Worm (Caenorhabditis elegans) whole organism, L2 larva: ENCODE measurements around the gene citk-2.

Source experiments
- C34F6.9 ChIP-seq: fragments of 150-350 bp; optimal IDR thresholded peaks from 2 replicates; lab custom pipeline; 2014; ENCODE audit warnings: missing biosample characterization, missing genetic modification characterization
- F13H6.1 ChIP-seq: sonication (generic microtip); optimal IDR thresholded peaks from 2 replicates; lab custom pipeline; 2016; ENCODE audit warnings: missing genetic modification characterization, missing compliant biosample characterization
- Y55F3AM.14 ChIP-seq: fragments of 200-800 bp; sonication (Bioruptor generic); optimal IDR thresholded peaks from 2 replicates; lab custom pipeline; 2018; ENCODE audit warnings: mild to moderate bottlenecking, missing genetic modification characterization, missing compliant biosample characterization
- alr-1 ChIP-seq: fragments of 150-350 bp; optimal IDR thresholded peaks from 2 replicates; lab custom pipeline; 2014; ENCODE audit warnings: missing biosample characterization, missing genetic modification characterization
- aly-2 ChIP-seq: fragments of 150-350 bp; optimal IDR thresholded peaks from 2 replicates; lab custom pipeline; 2014; ENCODE audit warnings: missing biosample characterization, missing genetic modification characterization
- ama-1 ChIP-seq: fragments of 150-350 bp; optimal IDR thresholded peaks from 2 replicates; lab custom pipeline; 2018; ENCODE audit warnings: inconsistent platforms
- blmp-1 ChIP-seq: sonication (generic microtip); optimal IDR thresholded peaks from 2 replicates; lab custom pipeline; 2017; ENCODE audit warnings: missing genetic modification characterization, mild to moderate bottlenecking, missing compliant biosample characterization, antibody characterized with exemption, moderate library complexity; ENCODE audit not compliant: insufficient read depth
- ceh-82 ChIP-seq: fragments of 150-350 bp; optimal IDR thresholded peaks from 2 replicates; lab custom pipeline; 2014; ENCODE audit warnings: missing biosample characterization, missing genetic modification characterization
- crh-2 ChIP-seq: sonication (generic microtip); optimal IDR thresholded peaks from 2 replicates; lab custom pipeline; 2017; ENCODE audit warnings: missing biosample characterization, missing genetic modification characterization
- dmd-4 ChIP-seq: sonication (generic microtip); optimal IDR thresholded peaks from 2 replicates; lab custom pipeline; 2017; ENCODE audit warnings: missing biosample characterization, missing genetic modification characterization
- egl-27 ChIP-seq: sonication (generic microtip); optimal IDR thresholded peaks from 3 replicates; lab custom pipeline; 2017; ENCODE audit warnings: missing biosample characterization, missing genetic modification reagents, missing genetic modification characterization
- elt-1 ChIP-seq: fragments of 150-350 bp; optimal IDR thresholded peaks from 2 replicates; lab custom pipeline; 2014; ENCODE audit warnings: missing biosample characterization, missing genetic modification characterization
- fos-1 ChIP-seq: fragments of 150-350 bp; optimal IDR thresholded peaks from 2 replicates; lab custom pipeline; 2014; ENCODE audit warnings: missing biosample characterization, missing genetic modification characterization
- gmeb-1 ChIP-seq: fragments of 150-350 bp; optimal IDR thresholded peaks from 2 replicates; lab custom pipeline; 2014; ENCODE audit warnings: missing biosample characterization, missing genetic modification characterization
- lin-13 ChIP-seq: fragments of 150-350 bp; optimal IDR thresholded peaks from 2 replicates; lab custom pipeline; 2014; ENCODE audit warnings: missing biosample characterization, missing genetic modification reagents, missing genetic modification characterization
- lin-39 ChIP-seq: fragments of 150-350 bp; optimal IDR thresholded peaks from 2 replicates; lab custom pipeline; 2014; ENCODE audit warnings: missing biosample characterization, missing genetic modification reagents, missing genetic modification characterization
- lsy-2 ChIP-seq, 2 experiments: fragments of 150-350 bp in 1 of 2; sonication (generic microtip) in 1 of 2; optimal IDR thresholded peaks; 2 replicates each; lab custom pipeline; 2014 to 2017; ENCODE audit warnings: missing biosample characterization in 2 of 2, missing genetic modification characterization in 2 of 2
- mdl-1 ChIP-seq, 2 experiments: fragments of 150-350 bp in 1 of 2; sonication (generic microtip) in 1 of 2; optimal IDR thresholded peaks; 2 replicates each; lab custom pipeline; 2017; ENCODE audit warnings: missing biosample characterization in 2 of 2, missing genetic modification characterization in 2 of 2
- nhr-11 ChIP-seq: fragments of 150-350 bp; optimal IDR thresholded peaks from 2 replicates; lab custom pipeline; 2014; ENCODE audit warnings: missing biosample characterization, missing genetic modification characterization
- nhr-12 ChIP-seq: fragments of 150-350 bp; optimal IDR thresholded peaks from 2 replicates; lab custom pipeline; 2014; ENCODE audit warnings: missing biosample characterization, missing genetic modification characterization
- nhr-129 ChIP-seq: fragments of 150-350 bp; optimal IDR thresholded peaks from 2 replicates; lab custom pipeline; 2014; ENCODE audit warnings: missing biosample characterization, missing genetic modification characterization
- nhr-21 ChIP-seq: fragments of 150-350 bp; optimal IDR thresholded peaks from 2 replicates; lab custom pipeline; 2014; ENCODE audit warnings: missing biosample characterization, missing genetic modification characterization
- nhr-237 ChIP-seq: fragments of 150-350 bp; optimal IDR thresholded peaks from 2 replicates; lab custom pipeline; 2014; ENCODE audit warnings: missing biosample characterization, missing genetic modification characterization
- nhr-25 ChIP-seq: fragments of 150-350 bp; sonication (generic microtip); optimal IDR thresholded peaks from 3 replicates; lab custom pipeline; 2014; ENCODE audit warnings: missing biosample characterization, missing genetic modification characterization
- nhr-6 ChIP-seq: fragments of 150-350 bp; optimal IDR thresholded peaks from 2 replicates; lab custom pipeline; 2014; ENCODE audit warnings: missing biosample characterization, missing genetic modification characterization
- nhr-77 ChIP-seq: fragments of 150-350 bp; optimal IDR thresholded peaks from 2 replicates; lab custom pipeline; 2014; ENCODE audit warnings: missing biosample characterization, missing genetic modification characterization
- peb-1 ChIP-seq: fragments of 150-350 bp; optimal IDR thresholded peaks from 2 replicates; lab custom pipeline; 2014; ENCODE audit warnings: missing biosample characterization, missing genetic modification characterization
- sma-3 ChIP-seq: sonication (generic microtip); optimal IDR thresholded peaks from 2 replicates; lab custom pipeline; 2016; ENCODE audit warnings: missing genetic modification reagents, missing genetic modification characterization, missing compliant biosample characterization
- sma-9 ChIP-seq, 2 experiments: fragments of 150-350 bp in 1 of 2; sonication (generic microtip) in 1 of 2; optimal IDR thresholded peaks; 2 replicates each; lab custom pipeline; 2014 to 2016; ENCODE audit warnings: missing genetic modification characterization in 2 of 2, mild to moderate bottlenecking in 1 of 2, missing biosample characterization in 1 of 2, missing compliant biosample characterization in 1 of 2, missing genetic modification reagents in 1 of 2, moderate library complexity in 1 of 2
- snpc-4 ChIP-seq: fragments of 150-350 bp; optimal IDR thresholded peaks from 2 replicates; lab custom pipeline; 2014; ENCODE audit warnings: missing biosample characterization, missing genetic modification characterization
- unc-39 ChIP-seq: fragments of 150-350 bp; optimal IDR thresholded peaks from 2 replicates; lab custom pipeline; 2014; ENCODE audit warnings: missing biosample characterization, missing genetic modification characterization
- unc-55 ChIP-seq: fragments of 150-350 bp; sonication (generic microtip); optimal IDR thresholded peaks from 3 replicates; lab custom pipeline; 2014; ENCODE audit warnings: missing biosample characterization, missing genetic modification reagents, missing genetic modification characterization
- unc-62 ChIP-seq: fragments of 150-350 bp; optimal IDR thresholded peaks from 2 replicates; lab custom pipeline; 2014; ENCODE audit warnings: missing biosample characterization, missing genetic modification reagents, missing genetic modification characterization
- zag-1 ChIP-seq: fragments of 150-350 bp; optimal IDR thresholded peaks from 2 replicates; lab custom pipeline; 2014; ENCODE audit warnings: missing biosample characterization, missing genetic modification characterization
- ztf-11 ChIP-seq: sonication (generic microtip); optimal IDR thresholded peaks from 2 replicates; lab custom pipeline; 2017; ENCODE audit warnings: missing biosample characterization, missing genetic modification characterization

Gene citk-2

ce11 chrII:4993530-4994192 is 5.7 kb upstream of the citk-2 start, which contains the start of the genes eif-1 and vps-24:
TSS of gene eif-1 (minus strand) at chrII:4993580.
TSS of gene vps-24 (plus strand) at chrII:4993998.
- TF ChIP-seq F13H6.1 (tag; lab: Kevin White, UChicago) (peak; percentile 30), nhr-77 (tag; lab: Kevin White, UChicago) (no peak), blmp-1 (peak; percentile 3), Y55F3AM.14 (GFP tag; lab: Kevin White, UChicago) (no peak), nhr-25 (tag; lab: Kevin White, UChicago) (peak; percentile 20), lin-39 (tag; lab: Kevin White, UChicago) (no peak), sma-3 (GFP tag; lab: Kevin White, UChicago) (peak; percentile 4), peb-1 (tag; lab: Kevin White, UChicago) (no peak), gmeb-1 (peak; percentile 51), lin-13 (GFP tag; lab: Kevin White, UChicago) (peak; percentile 53), lsy-2 (tag; optimal IDR thresholded peaks at IDR 0.05; lab: Kevin White, UChicago) (peak in 1 of 2 experiments; percentile 70), sma-9 (GFP tag; optimal IDR thresholded peaks at IDR 0.05; lab: Kevin White, UChicago) (peak; percentile 25), sma-9 (tag; optimal IDR thresholded peaks at IDR 0.05; lab: Kevin White, UChicago) (no peak), snpc-4 (tag; lab: Kevin White, UChicago) (peak; percentile 1), nhr-21 (no peak), unc-55 (peak; percentile 72), nhr-129 (tag; lab: Kevin White, UChicago) (peak; percentile 49), C34F6.9 (tag; lab: Kevin White, UChicago) (peak; percentile 82), crh-2 (tag; lab: Kevin White, UChicago) (peak; percentile 29)

ce11 chrII:4994939-4995338 is 4.4 kb upstream of the citk-2 start, which contains the start of gene rnh-1.0:
TSS of gene rnh-1.0 (plus strand) at chrII:4995327.
- TF ChIP-seq unc-39 (tag; lab: Kevin White, UChicago) (no peak), nhr-129 (tag; lab: Kevin White, UChicago) (peak; percentile 31), crh-2 (tag; lab: Kevin White, UChicago) (no peak), nhr-12 (no peak), F13H6.1 (tag; lab: Kevin White, UChicago) (no peak), alr-1 (tag; lab: Kevin White, UChicago) (no peak), C34F6.9 (tag; lab: Kevin White, UChicago) (peak; percentile 35)

- no peak for TF ChIP-seq zag-1 (tag; lab: Kevin White, UChicago)
- TF ChIP-seq dmd-4 (tag; lab: Kevin White, UChicago): no peak
- no peak for TF ChIP-seq ceh-82 (tag; lab: Kevin White, UChicago)
- TF ChIP-seq F13H6.1 (tag; lab: Kevin White, UChicago): no peak
- TF ChIP-seq fos-1 (tag; lab: Kevin White, UChicago): no peak
Observed at ce11 chrII:4998657-4999056, 663 bp upstream of the citk-2 start, which contains the start of gene F59A6.11. TSS of gene F59A6.11 (minus strand) at chrII:4998757.

ce11 chrII:5001866-5002265 is 2.5 kb downstream of the citk-2 start:
- TF ChIP-seq lin-39 (tag; lab: Kevin White, UChicago): no peak
- no peak for TF ChIP-seq unc-62
- no peak for TF ChIP-seq aly-2 (tag; lab: Kevin White, UChicago)
- TF ChIP-seq ceh-82 (tag; lab: Kevin White, UChicago): no peak
- no peak for TF ChIP-seq snpc-4 (tag; lab: Kevin White, UChicago)

ce11 chrII:5003660-5004059 is 4.3 kb downstream of the citk-2 start, which contains the start of gene F59A6.10:
TSS of gene F59A6.10 (plus strand) at chrII:5003960.
- TF ChIP-seq lin-39 (tag; lab: Kevin White, UChicago): no peak
- TF ChIP-seq ama-1 (lab: Kevin White, UChicago): no peak
- TF ChIP-seq C34F6.9 (tag; lab: Kevin White, UChicago): no peak
- no peak for TF ChIP-seq unc-39 (tag; lab: Kevin White, UChicago)
- TF ChIP-seq nhr-237 (tag; lab: Kevin White, UChicago): no peak
- no peak for TF ChIP-seq egl-27 (tag; lab: Kevin White, UChicago)
- TF ChIP-seq aly-2 (tag; lab: Kevin White, UChicago): no peak
- TF ChIP-seq nhr-129 (tag; lab: Kevin White, UChicago): no peak
- TF ChIP-seq peb-1 (tag; lab: Kevin White, UChicago): no peak
- TF ChIP-seq ztf-11 (tag; lab: Kevin White, UChicago): no peak
- no peak for TF ChIP-seq nhr-21
- no peak for TF ChIP-seq snpc-4 (tag; lab: Kevin White, UChicago)
- no peak for TF ChIP-seq mdl-1 (tag; optimal IDR thresholded peaks at IDR 0.05; lab: Kevin White, UChicago)
- no peak for TF ChIP-seq lin-13 (GFP tag; lab: Kevin White, UChicago)
- no peak for TF ChIP-seq elt-1 (tag; lab: Kevin White, UChicago)
- TF ChIP-seq nhr-11 (tag; lab: Kevin White, UChicago): no peak
- no peak for TF ChIP-seq F13H6.1 (tag; lab: Kevin White, UChicago)
- TF ChIP-seq nhr-6 (tag; lab: Kevin White, UChicago): no peak
- TF ChIP-seq, all 48 proteins: peak for 0
